Worm (Caenorhabditis elegans) whole organism, L4/young adult: ENCODE results near the gene aptf-3.

Source experiments
- W03F9.2 ChIP-seq: fragments of 150-350 bp; optimal IDR thresholded peaks from 2 replicates; lab custom pipeline; 2014; ENCODE audit warnings: missing biosample characterization, missing genetic modification characterization
- dao-5 ChIP-seq: sonication (generic microtip); optimal IDR thresholded peaks from 2 replicates; lab custom pipeline; 2016; ENCODE audit warnings: missing genotype, missing genetic modification characterization, moderate library complexity, missing compliant biosample characterization
- him-1 ChIP-seq: sonication (generic microtip); optimal IDR thresholded peaks from 2 replicates; lab custom pipeline; 2016; ENCODE audit warnings: missing genotype, missing genetic modification reagents, missing genetic modification characterization, missing compliant biosample characterization

- TF ChIP-seq W03F9.2 (tag; lab: Kevin White, UChicago) (no peak), him-1 (tag; lab: Kevin White, UChicago) (no peak), dao-5 (tag; lab: Kevin White, UChicago) (no peak)
Measured at ce11 chrII:8602337-8602944, 8.5 kb downstream of the aptf-3 start, which contains the start of the genes cpf-1 and rpl-26.
